Fruit fly (Drosophila melanogaster) Kc167 (cell line): ENCODE results near the gene Sras.

Experiments
- Myc ChIP-seq: fragments of >200 bp; optimal IDR thresholded peaks from 2 replicates; lab custom pipeline; 2017; ENCODE audit warnings: missing external identifiers
- Sin3A ChIP-seq: fragments of >200 bp; optimal IDR thresholded peaks from 2 replicates; lab custom pipeline; 2018; ENCODE audit warnings: missing external identifiers
- h ChIP-seq: fragments of >200 bp; optimal IDR thresholded peaks from 3 replicates; lab custom pipeline; 2018; ENCODE audit warnings: missing external identifiers
- insv ChIP-seq: fragments of >200 bp; optimal IDR thresholded peaks from 3 replicates; lab custom pipeline; 2018; ENCODE audit warnings: missing external identifiers
- psq ChIP-seq: fragments of >200 bp; optimal IDR thresholded peaks from 2 replicates; lab custom pipeline; 2017; ENCODE audit warnings: missing external identifiers
- ttk ChIP-seq: sonication (Bioruptor generic); optimal IDR thresholded peaks from 2 replicates; lab custom pipeline; 2017; ENCODE audit warnings: missing external identifiers

Sras gene

DNA sequence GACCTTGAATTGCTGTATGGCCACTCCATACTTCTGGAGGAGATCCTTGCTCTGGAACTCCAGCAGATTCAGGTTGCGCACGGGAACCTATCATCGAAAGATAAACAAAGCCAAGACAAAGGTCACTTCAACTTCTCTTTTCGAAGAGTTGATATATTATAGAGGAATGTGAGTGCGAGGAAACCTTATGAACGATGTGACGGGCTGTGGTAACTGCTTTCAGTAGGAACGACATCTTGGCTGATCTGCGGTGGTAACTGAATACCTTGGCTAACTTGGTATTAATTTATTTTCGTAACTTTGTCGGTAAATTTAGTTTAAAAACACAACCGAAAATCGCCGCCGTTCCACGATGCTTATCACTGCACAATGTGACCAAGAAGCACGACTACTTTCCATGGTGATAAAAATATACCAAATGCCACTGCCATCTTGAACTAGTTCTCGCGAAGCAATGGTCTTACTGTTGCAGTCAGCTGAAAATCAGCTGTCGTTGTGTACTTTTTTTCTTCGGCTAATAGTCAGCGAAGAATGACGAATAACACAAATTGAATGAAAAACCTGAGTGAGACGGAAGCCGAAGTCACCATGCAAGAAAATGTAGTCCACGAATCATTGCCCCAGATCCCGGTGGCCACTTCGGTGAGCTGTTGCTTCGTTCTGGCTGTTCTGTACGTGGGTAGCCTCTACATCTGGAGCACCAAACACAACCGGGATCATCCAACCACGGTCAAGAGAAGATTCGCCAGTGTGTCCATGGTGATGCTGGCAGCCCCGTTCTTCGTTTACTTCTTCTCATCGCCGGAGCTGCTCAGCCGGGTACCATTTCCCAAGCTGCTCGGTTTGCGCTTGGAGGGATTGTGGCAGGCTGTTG lies at the start of gene Sras, which contains the start of gene ScsbetaG:
Gene Sras (plus strand): TSS at position 466 of the 874 bp plus-strand sequence.
Gene ScsbetaG (minus strand): TSS at position 383 of the 874 bp plus-strand sequence.
- TF ChIP-seq insv (no peak), Sin3A (lab: Kevin White, UChicago) (no peak), ttk (lab: Kevin White, UChicago) (no peak), Myc (lab: Kevin White, UChicago) (no peak)

DNA sequence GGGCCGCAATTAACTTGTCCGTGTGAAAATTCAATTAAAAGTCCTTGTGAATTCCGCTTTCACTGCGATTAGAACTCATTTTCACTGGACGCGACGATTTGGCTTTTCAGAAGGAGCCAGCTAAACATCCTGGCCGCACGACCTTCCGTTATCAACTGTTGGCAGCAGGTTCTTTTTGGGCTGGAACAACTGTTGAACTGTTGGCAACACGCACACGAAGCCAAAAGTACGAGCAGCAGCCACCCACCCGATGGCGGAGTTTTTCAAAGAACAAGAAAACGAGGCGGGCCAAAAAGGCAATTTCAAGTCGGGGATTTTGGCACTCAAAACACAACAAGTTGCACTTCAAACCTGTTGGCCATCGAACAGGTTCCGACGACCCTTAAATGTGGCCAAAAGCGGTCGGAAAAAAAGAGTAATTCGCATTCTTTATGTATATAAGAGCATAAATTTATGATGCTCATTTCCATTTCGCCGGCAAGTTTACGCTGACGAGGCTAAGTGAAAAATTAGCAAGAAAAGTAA lies 40.6 kb upstream of the Sras start:
- TF ChIP-seq psq (no peak), Myc (lab: Kevin White, UChicago) (no peak), insv (no peak), Sin3A (lab: Kevin White, UChicago) (no peak), ttk (lab: Kevin White, UChicago) (no peak), h (lab: Kevin White, UChicago) (no peak)

dm6 chr3L:5529241-5529640 lies 34.3 kb upstream of the Sras start, which contains the start of gene Lkr:
Gene Lkr (minus strand): TSS chr3L:5529341.
- TF ChIP-seq psq (no peak), insv (no peak), h (lab: Kevin White, UChicago) (no peak), Myc (lab: Kevin White, UChicago) (no peak), Sin3A (lab: Kevin White, UChicago) (no peak), ttk (lab: Kevin White, UChicago) (no peak)

dm6 chr3L:5534253-5534652 lies 29.3 kb upstream of the Sras start:
- TF ChIP-seq ttk (lab: Kevin White, UChicago) (no peak), insv (no peak), psq (no peak), Myc (lab: Kevin White, UChicago) (no peak), h (lab: Kevin White, UChicago) (no peak), Sin3A (lab: Kevin White, UChicago) (no peak)

DNA sequence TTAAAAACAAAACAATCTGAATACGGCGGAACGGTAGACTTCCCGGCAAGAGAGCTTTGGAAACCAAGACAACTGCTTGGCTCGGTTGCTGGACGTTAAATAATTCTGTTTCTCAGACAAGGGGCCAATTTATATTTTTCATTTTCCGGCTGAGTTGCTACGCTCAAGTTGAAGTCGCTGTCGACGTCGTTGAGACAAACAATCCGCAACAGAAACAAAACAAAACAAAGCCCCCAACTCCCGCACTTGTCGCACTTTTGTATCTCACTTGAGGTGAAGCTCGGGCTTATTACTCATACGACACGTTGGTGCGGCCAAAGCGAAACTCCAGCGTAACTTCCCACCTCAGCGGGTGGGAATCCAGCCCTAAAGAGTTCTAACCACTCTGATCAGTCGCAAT lies 27.9 kb upstream of the Sras start, which contains the start of gene CG13285:
Gene CG13285 (minus strand): TSS at position 101 of the 400 bp plus-strand sequence.
- TF ChIP-seq Myc (lab: Kevin White, UChicago) (no peak), ttk (lab: Kevin White, UChicago) (no peak), insv (no peak), psq (no peak), Sin3A (lab: Kevin White, UChicago) (no peak), h (lab: Kevin White, UChicago) (no peak)

DNA sequence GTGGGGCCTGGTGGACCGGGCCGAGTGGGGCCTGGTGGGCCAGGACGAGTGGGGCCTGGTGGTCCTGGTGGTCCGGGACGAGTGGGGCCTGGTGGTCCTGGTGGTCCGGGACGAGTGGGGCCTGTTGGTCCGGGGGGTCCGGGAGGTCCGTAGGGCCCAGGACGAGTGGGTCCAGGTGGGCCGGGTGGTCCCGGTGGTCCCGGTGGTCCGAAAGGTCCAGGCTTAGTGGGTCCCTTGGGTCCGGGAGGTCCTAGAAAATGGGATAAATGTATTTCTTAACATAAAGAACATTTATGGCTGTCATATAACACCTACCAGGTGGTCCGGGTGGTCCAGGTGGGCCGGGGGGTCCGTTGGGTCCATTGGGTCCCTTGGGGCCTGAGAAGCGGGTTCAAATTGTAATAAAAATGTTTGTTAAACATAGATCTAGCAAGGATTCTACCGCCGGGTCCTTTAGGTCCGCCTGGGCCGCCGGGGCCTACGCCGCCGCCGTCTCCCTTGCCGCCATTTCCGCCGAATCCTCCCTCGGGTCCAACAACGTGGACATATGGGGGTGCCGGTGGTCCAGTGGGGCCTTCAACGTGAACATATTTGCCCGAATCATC lies 22.8 kb upstream of the Sras start:
- TF ChIP-seq psq (no peak), h (lab: Kevin White, UChicago) (no peak), Myc (lab: Kevin White, UChicago) (no peak), Sin3A (lab: Kevin White, UChicago) (no peak), insv (no peak), ttk (lab: Kevin White, UChicago) (no peak)

DNA sequence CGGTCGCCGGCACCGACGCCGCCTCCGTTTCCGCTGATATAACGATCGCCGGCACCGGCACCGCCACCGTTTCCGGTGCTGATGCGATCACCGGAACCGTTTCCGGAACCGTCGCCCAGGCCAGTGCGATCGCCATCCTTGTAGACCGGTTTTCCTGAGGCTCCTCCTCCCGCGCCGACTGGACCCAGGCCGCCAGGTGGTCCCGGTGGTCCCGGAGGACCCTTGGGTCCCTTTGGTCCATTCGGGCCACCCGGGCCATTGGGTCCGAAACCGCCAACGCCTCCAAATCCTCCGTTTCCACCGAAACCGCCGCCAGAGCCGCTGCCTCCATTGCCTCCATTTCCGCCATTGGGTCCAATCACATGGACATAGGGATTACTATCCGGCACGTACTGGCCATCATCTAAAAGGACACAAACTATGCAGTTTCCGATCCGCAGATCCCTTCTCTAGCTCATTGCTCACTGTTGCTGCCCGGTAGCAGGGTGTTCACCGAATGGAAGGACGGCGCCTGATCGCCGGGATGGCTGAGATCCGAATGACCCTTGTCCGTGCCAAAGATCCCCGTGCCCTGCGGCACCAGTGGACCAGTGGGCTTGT lies 20.7 kb upstream of the Sras start:
- no peak for TF ChIP-seq ttk (lab: Kevin White, UChicago)
- no peak for TF ChIP-seq insv
- TF ChIP-seq Sin3A (lab: Kevin White, UChicago): no peak
- TF ChIP-seq h (lab: Kevin White, UChicago): no peak
- TF ChIP-seq Myc (lab: Kevin White, UChicago): no peak
- no peak for TF ChIP-seq psq

DNA sequence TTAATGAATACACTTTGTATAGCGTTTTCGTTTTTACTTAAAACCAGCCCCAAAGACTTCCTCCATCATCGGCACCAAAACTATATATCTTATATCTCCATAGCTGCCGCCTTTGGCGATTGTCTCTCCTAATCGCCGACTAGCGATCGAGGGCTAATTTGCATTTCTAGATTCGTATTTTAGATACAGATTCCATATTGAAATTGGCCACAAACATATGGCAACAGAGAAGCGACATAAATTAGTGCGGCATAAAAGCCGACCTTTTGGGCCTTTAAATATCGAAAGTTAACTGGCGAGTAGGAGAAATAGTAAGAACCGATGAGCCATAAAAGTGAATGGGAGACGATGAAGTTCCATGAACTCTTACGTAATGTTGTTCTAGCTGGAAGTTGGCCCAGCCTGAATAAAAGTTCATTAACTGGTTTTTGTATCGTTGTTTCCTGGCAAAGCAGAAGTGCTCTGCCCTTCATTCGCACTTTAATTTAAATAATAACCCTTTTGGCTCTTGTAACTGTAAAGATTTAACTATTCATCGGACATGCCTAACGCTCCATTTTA lies 15.0 kb upstream of the Sras start:
- TF ChIP-seq Sin3A (lab: Kevin White, UChicago) (no peak), insv (no peak)

DNA sequence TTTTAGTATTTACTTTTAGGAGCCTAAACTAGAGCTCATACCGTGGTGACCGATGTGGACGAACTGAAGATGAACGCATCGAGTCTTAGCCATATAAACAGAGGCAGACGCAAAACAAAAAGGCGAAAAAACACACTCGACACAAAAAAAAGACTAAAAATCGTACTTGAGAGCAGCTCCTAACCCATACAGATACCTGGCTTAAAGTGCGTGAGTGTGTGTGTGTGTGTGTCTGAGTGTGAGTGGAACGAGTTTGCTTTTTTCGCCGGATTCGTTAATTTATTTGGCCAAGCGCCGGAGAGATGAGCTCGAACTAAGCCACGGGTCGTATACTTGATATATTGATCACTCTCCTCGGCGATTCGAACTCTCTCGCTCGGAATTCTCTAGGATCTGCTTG lies 12.5 kb upstream of the Sras start, which contains the start of gene frm:
Gene frm (minus strand): TSS at position 73 of the 400 bp plus-strand sequence.
- TF ChIP-seq insv: no peak
- no peak for TF ChIP-seq h (lab: Kevin White, UChicago)
- TF ChIP-seq psq: no peak
- no peak for TF ChIP-seq ttk (lab: Kevin White, UChicago)
- TF ChIP-seq Sin3A (lab: Kevin White, UChicago): no peak

DNA sequence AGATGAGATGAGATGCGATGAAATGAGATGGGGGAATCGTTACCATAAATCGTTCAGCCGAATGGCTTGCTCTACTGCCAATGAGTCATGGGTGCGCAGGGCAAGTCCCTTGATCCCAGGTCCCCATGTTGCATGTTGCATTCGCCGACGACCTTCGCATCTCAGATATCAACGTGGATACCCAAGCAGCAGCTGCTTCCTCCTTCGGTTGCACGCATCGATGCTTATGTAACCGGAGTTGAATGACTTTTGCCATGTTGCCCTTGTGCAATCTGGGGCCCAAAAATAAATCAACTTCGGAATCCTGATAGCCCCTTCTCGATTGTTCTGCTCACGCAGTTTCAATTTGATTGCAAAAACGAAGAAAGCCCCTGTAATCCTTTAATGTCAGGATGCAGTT lies 9.9 kb upstream of the Sras start:
- TF ChIP-seq Sin3A (lab: Kevin White, UChicago) (no peak), h (lab: Kevin White, UChicago) (no peak), ttk (lab: Kevin White, UChicago) (no peak), insv (no peak), psq (no peak), Myc (lab: Kevin White, UChicago) (no peak)

DNA sequence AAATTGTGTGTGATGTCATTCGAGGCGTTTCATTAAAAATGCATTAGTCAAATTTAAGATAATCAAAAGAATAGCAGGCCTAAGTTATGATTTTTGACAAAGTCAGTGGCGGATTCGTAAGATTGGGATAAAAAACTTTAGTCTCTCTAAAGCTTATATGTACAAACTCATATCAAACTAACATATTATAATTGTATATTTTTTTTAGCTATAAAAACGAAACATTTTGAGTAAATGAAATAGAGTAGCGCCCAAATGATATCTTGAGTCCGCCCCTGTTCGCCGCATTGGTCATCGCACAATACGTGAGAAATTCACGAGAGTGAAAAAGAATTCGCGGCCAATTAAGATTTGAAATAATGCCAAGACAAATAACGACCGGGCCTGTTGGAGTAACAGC lies 9.2 kb upstream of the Sras start:
- TF ChIP-seq psq: no peak
- no peak for TF ChIP-seq Myc (lab: Kevin White, UChicago)
- no peak for TF ChIP-seq insv
- no peak for TF ChIP-seq h (lab: Kevin White, UChicago)
- TF ChIP-seq ttk (lab: Kevin White, UChicago): no peak
- no peak for TF ChIP-seq Sin3A (lab: Kevin White, UChicago)
